Worm (Caenorhabditis elegans) whole organism, L3 larva: ENCODE measurements around the gene Y32F6B.9.
A peak's percentile ranks its signal among the peaks of the same experiment; 100 is the strongest.

Source experiments
- R02D3.7 ChIP-seq: fragments of 150-350 bp; optimal IDR thresholded peaks from 2 replicates; lab custom pipeline; 2014; ENCODE audit warnings: missing biosample characterization, missing genetic modification characterization
- aly-2 ChIP-seq: fragments of 150-350 bp; optimal IDR thresholded peaks from 2 replicates; lab custom pipeline; 2014; ENCODE audit warnings: missing biosample characterization, missing genetic modification characterization
- ceh-28 ChIP-seq: fragments of 150-350 bp; optimal IDR thresholded peaks from 2 replicates; lab custom pipeline; 2014; ENCODE audit warnings: missing biosample characterization, missing genetic modification reagents, missing genetic modification characterization
- ceh-82 ChIP-seq: fragments of 150-350 bp; optimal IDR thresholded peaks from 2 replicates; lab custom pipeline; 2014; ENCODE audit warnings: missing biosample characterization, missing genetic modification characterization
- ceh-9 ChIP-seq: sonication (generic microtip); optimal IDR thresholded peaks from 2 replicates; lab custom pipeline; 2018; ENCODE audit warnings: missing biosample characterization, missing genetic modification characterization
- daf-12 ChIP-seq: fragments of 150-350 bp; optimal IDR thresholded peaks from 2 replicates; lab custom pipeline; 2014; ENCODE audit warnings: missing biosample characterization, missing genetic modification reagents, missing genetic modification characterization
- egl-27 ChIP-seq: sonication (generic microtip); optimal IDR thresholded peaks from 4 replicates; lab custom pipeline; 2017; ENCODE audit warnings: missing biosample characterization, missing genetic modification reagents, missing genetic modification characterization
- egl-5 ChIP-seq: fragments of 150-350 bp; optimal IDR thresholded peaks from 2 replicates; lab custom pipeline; 2017; ENCODE audit warnings: missing biosample characterization, missing genetic modification reagents, missing genetic modification characterization, inconsistent platforms
- elt-1 ChIP-seq: fragments of 150-350 bp; optimal IDR thresholded peaks from 2 replicates; lab custom pipeline; 2014; ENCODE audit warnings: missing biosample characterization, missing genetic modification characterization
- elt-2 ChIP-seq: sonication (generic microtip); optimal IDR thresholded peaks from 2 replicates; lab custom pipeline; 2016; ENCODE audit warnings: missing genetic modification reagents, mild to moderate bottlenecking, missing genetic modification characterization, missing compliant biosample characterization
- elt-3 ChIP-seq, 3 experiments: fragments of 150-350 bp in 1 of 3; sonication (generic microtip) in 2 of 3; optimal IDR thresholded peaks; 2 replicates in 2 of 3; 4 replicates in 1 of 3; lab custom pipeline; 2014 to 2017; ENCODE audit warnings: missing biosample characterization in 3 of 3, missing genetic modification characterization in 3 of 3
- fkh-10 ChIP-seq: sonication (generic microtip); optimal IDR thresholded peaks from 2 replicates; lab custom pipeline; 2017; ENCODE audit warnings: missing biosample characterization, missing genetic modification reagents, missing genetic modification characterization
- hmg-11 ChIP-seq: sonication (generic microtip); optimal IDR thresholded peaks from 2 replicates; lab custom pipeline; 2016; ENCODE audit warnings: missing genetic modification characterization, missing compliant biosample characterization
- jun-1 ChIP-seq: fragments of 150-350 bp; optimal IDR thresholded peaks from 2 replicates; lab custom pipeline; 2014; ENCODE audit warnings: missing biosample characterization, missing genetic modification reagents, missing genetic modification characterization
- lin-15B ChIP-seq: fragments of 150-350 bp; optimal IDR thresholded peaks from 2 replicates; lab custom pipeline; 2014; ENCODE audit warnings: missing biosample characterization, missing genetic modification characterization
- lsy-12 ChIP-seq: sonication (generic microtip); optimal IDR thresholded peaks from 2 replicates; lab custom pipeline; 2016; ENCODE audit warnings: mild to moderate bottlenecking, missing genetic modification characterization, missing compliant biosample characterization
- mdl-1 ChIP-seq: fragments of 150-350 bp; optimal IDR thresholded peaks from 2 replicates; lab custom pipeline; 2014; ENCODE audit warnings: missing biosample characterization, missing genetic modification characterization
- nfya-1 ChIP-seq: sonication (generic microtip); optimal IDR thresholded peaks from 2 replicates; lab custom pipeline; 2017; ENCODE audit warnings: missing genetic modification characterization, mild to moderate bottlenecking, missing compliant biosample characterization, antibody characterized with exemption, moderate library complexity; ENCODE audit not compliant: insufficient read depth
- nhr-23 ChIP-seq: fragments of 150-350 bp; optimal IDR thresholded peaks from 2 replicates; lab custom pipeline; 2014; ENCODE audit warnings: missing biosample characterization, missing genetic modification reagents, missing genetic modification characterization
- nhr-237 ChIP-seq: fragments of 150-350 bp; optimal IDR thresholded peaks from 2 replicates; lab custom pipeline; 2014; ENCODE audit warnings: missing biosample characterization, missing genetic modification characterization
- nhr-43 ChIP-seq: sonication (generic microtip); optimal IDR thresholded peaks from 2 replicates; lab custom pipeline; 2016; ENCODE audit warnings: mild to moderate bottlenecking, missing genetic modification characterization, missing compliant biosample characterization; ENCODE audit not compliant: poor library complexity, severe bottlenecking
- nhr-77 ChIP-seq: fragments of 150-350 bp; optimal IDR thresholded peaks from 2 replicates; lab custom pipeline; 2014; ENCODE audit warnings: missing biosample characterization, missing genetic modification characterization
- pha-4 ChIP-seq: fragments of 150-350 bp; optimal IDR thresholded peaks from 2 replicates; lab custom pipeline; 2014; ENCODE audit warnings: missing biosample characterization, missing genetic modification reagents, missing genetic modification characterization
- pqm-1 ChIP-seq: fragments of 150-350 bp; optimal IDR thresholded peaks from 2 replicates; lab custom pipeline; 2017; ENCODE audit warnings: missing biosample characterization, missing genetic modification characterization, inconsistent platforms
- sea-2 ChIP-seq: fragments of 150-350 bp; sonication (generic microtip); optimal IDR thresholded peaks from 4 replicates; lab custom pipeline; 2014; ENCODE audit warnings: missing biosample characterization, missing genetic modification reagents, missing genetic modification characterization
- skn-1 ChIP-seq: fragments of 150-350 bp; optimal IDR thresholded peaks from 2 replicates; lab custom pipeline; 2014; ENCODE audit warnings: missing biosample characterization, missing genetic modification characterization
- snpc-4 ChIP-seq: fragments of 150-350 bp; optimal IDR thresholded peaks from 2 replicates; lab custom pipeline; 2014; ENCODE audit warnings: missing biosample characterization, missing genetic modification characterization
- tbx-2 ChIP-seq: sonication (generic microtip); optimal IDR thresholded peaks from 2 replicates; lab custom pipeline; 2016; ENCODE audit warnings: mild to moderate bottlenecking, missing genetic modification characterization, missing compliant biosample characterization
- zag-1 ChIP-seq: fragments of 150-350 bp; optimal IDR thresholded peaks from 2 replicates; lab custom pipeline; 2014; ENCODE audit warnings: missing biosample characterization, missing genetic modification characterization
- ztf-4 ChIP-seq: fragments of 150-350 bp; optimal IDR thresholded peaks from 2 replicates; lab custom pipeline; 2014; ENCODE audit warnings: missing biosample characterization, missing genetic modification characterization

Gene Y32F6B.9

DNA sequence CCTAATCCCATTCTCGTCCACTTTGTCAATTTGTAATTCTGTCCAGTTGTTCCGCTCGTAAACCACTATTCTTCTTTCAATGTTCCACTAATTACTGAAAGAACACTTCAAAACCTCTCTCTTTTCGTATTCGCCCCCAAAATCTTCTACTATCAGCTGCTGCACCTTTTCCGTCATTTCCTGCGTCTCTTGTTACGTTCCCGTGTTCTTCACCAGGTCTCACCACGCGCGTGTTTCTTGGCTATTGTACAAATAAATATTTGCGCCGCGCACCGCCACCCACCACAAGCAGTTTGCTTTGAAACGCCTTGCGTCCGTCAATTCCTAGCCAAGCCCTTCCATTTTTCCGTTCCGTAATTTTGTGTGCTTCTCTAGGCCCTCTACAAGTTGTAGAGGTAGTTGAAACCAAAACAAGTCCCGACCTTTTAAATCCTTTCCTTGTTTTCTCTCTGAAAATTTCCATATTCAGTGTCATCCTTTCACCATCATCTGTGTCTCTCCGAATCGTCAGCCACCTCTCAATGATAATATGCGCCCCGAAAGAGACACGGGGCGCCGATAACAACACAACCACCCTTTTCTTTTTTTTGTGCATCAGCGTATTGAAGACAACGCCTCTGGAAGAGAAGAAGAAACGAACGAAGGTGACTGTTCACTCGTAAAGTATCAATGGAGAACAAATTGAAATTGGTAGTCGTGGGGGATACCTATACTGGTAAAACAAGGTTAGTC, at the start of gene Y32F6B.9, which contains the start of gene crp-1:
TSS of gene Y32F6B.9 (plus strand) at position 603 of the 732 bp plus-strand sequence.
TSS of gene crp-1 (plus strand) at position 468 of the 732 bp plus-strand sequence.
- TF ChIP-seq egl-5 (tag; lab: Kevin White, UChicago) (no peak), nhr-77 (tag; lab: Kevin White, UChicago) (no peak), ceh-28 (tag; lab: Kevin White, UChicago) (no peak), pqm-1 (tag; lab: Kevin White, UChicago) (peak; percentile 15), elt-2 (peak; percentile 27), elt-3 (tag; optimal IDR thresholded peaks at IDR 0.05; lab: Kevin White, UChicago) (no peak), lsy-12 (tag; lab: Kevin White, UChicago) (no peak), ztf-4 (no peak), pha-4 (tag; lab: Kevin White, UChicago) (peak; percentile 7)

DNA sequence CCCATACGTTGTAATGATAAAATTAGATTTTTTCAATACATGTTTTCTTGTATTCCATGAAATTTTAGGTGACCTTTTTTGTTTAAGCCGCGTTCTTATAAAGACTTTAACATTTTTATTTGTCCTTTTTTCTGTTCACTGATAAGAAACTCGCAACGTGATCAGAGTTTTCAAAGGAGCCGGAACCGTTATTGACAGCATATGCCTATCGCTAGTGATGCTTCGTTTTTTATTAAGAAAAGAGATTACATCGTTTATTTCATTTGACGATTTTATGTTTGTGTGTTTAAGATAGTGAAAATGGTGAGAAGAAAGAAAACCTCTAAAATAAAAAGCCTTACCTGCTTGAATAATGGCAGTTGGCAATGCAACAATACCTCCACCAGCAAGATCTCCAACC, 45.9 kb upstream of the Y32F6B.9 start:
- TF ChIP-seq nhr-237 (tag; lab: Kevin White, UChicago) (no peak), mdl-1 (no peak), elt-2 (peak; percentile 96), pha-4 (tag; lab: Kevin White, UChicago) (peak; percentile 53), pqm-1 (tag; lab: Kevin White, UChicago) (peak; percentile 79), jun-1 (tag; lab: Kevin White, UChicago) (peak; percentile 54), lsy-12 (tag; lab: Kevin White, UChicago) (no peak), aly-2 (no peak), nhr-43 (no peak)

DNA sequence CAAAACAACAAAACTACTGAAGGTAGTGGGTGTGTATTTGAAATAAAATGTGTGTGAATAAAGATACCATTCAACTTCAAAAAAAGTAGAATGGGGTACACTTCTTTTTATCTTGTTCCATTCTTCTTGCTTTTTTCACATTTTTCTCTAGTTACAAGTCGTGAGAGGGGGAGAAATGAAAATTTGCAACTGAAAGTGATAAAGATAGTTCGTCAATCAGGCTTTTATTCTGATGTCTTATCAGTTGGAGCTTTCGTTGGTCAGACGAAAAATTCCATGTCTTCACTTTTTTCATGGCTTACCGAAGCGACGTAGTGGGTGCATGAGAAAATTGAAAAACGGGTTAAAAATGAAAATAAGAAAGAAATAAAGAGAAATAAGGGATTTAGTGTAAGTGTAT, 44.8 kb upstream of the Y32F6B.9 start, which contains the start of gene Y32F6A.4:
TSS of gene Y32F6A.4 (minus strand) at position 347 of the 400 bp plus-strand sequence.
- TF ChIP-seq R02D3.7 (tag; lab: Kevin White, UChicago), result no peak
- peak; percentile 76 for TF ChIP-seq elt-2
- TF ChIP-seq pqm-1 (tag; lab: Kevin White, UChicago), result peak; percentile 23
- TF ChIP-seq sea-2 (GFP tag; lab: Kevin White, UChicago), result no peak
- TF ChIP-seq, all 47 proteins: peak for 2

DNA sequence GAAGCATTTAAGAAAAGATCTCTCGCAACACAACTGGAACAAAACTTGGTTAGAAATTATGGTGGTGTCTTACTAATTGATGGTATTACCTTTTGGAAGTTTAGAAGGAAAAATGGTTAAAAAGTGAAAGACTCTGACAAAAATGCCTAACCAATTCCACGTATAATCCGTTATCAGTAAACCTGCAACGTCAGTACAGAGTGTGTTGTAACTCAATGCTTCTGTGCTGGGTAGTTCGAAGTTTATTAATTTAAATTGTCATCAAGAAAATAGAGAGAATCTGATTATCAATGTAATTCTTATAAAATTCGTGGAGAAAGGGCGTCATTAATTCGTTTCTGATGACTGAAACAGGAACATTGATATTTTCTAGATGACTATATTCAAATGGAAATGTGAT, 43.3 kb upstream of the Y32F6B.9 start:
- TF ChIP-seq ceh-82 (tag; lab: Kevin White, UChicago), result no peak
- TF ChIP-seq snpc-4, result no peak
- no peak for TF ChIP-seq tbx-2
- no peak for TF ChIP-seq nhr-23 (tag; lab: Kevin White, UChicago)
- no peak for TF ChIP-seq pha-4 (tag; lab: Kevin White, UChicago)
- TF ChIP-seq elt-2, result peak; percentile 57
- TF ChIP-seq pqm-1 (tag; lab: Kevin White, UChicago), result peak; percentile 50
- no peak for TF ChIP-seq aly-2
- TF ChIP-seq hmg-11 (tag; lab: Kevin White, UChicago), result no peak

DNA sequence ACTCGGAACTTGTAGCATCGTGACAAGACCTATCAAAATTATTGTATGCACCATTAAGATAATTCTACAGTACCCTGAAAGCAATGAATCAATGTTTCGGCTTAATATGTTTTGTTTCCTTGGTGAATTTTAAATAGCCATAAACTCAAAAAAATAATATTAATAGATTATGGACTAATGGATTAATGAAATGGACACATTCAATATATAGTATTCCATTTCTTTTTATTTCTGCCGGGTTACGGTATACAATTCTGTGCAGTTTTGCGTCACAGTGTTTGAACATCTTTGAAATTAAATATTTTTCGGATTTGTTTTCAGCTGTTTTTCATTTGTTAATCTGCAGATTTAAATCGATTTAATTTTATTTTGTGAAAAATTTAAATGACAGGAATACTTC, 41.9 kb upstream of the Y32F6B.9 start, which contains the start of gene set-22:
TSS of gene set-22 (plus strand) at position 301 of the 400 bp plus-strand sequence.
- TF ChIP-seq lin-15B (no peak), nfya-1 (tag; lab: Kevin White, UChicago) (no peak), elt-2 (no peak)

DNA sequence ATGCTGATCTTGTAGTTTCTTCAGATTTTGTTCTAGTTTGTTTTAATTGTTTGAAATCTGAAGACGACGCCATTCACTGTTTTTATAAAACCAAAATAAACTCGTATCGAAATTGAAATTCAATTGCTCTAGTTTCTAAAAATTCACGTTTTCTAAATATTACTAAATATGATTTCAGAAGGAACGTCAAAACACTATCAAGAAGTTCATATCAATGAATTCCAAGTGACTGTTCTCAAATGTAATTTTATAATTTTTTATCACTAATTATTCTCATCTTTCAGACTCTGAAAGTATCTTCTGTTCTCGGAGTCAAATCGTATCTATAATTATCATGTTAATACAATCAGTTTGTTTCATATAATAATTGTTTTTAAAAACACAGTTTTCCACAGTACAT, 37.8 kb upstream of the Y32F6B.9 start, which contains the start of gene snf-10:
TSS of gene snf-10 (minus strand) at position 101 of the 400 bp plus-strand sequence.
- TF ChIP-seq ceh-9 (tag; lab: Kevin White, UChicago) (no peak), skn-1 (tag; lab: Kevin White, UChicago) (no peak), elt-1 (tag; lab: Kevin White, UChicago) (no peak), ceh-28 (tag; lab: Kevin White, UChicago) (no peak), nhr-43 (no peak), fkh-10 (GFP tag; lab: Kevin White, UChicago) (no peak), zag-1 (no peak), nhr-23 (tag; lab: Kevin White, UChicago) (no peak), egl-27 (tag; lab: Kevin White, UChicago) (no peak), daf-12 (tag; lab: Kevin White, UChicago) (no peak)
